Worm (Caenorhabditis elegans): ENCODE data around the gene C24H10.4.

DNA sequence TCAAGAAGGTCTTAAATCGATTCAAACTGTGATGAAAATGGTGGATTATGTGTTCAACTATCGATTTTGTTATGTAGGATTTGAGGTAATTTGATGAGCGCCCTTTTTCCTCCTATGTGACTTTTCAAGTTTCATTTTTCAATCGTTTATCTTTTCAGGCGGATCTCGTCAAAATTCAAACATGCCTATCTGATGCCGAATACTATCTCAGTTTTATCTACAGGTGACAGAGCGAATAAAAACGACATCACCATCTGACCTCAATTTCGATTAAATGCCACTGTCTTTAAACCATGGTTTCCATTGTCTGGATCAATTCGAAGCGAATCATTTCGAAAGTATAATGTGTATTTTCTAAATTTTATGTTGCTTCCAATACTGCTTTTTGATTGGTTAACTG lies 2.7 kb upstream of the C24H10.4 start:
- TF ChIP-seq W03F9.2 (tag; optimal IDR thresholded peaks at IDR 0.05): no peak
- TF ChIP-seq dao-5 (tag; optimal IDR thresholded peaks at IDR 0.05): no peak

All from whole organism, L4/young adult.